Worm (Caenorhabditis elegans) whole organism, young adult: ENCODE data around the gene smg-9.

ENCODE experiments used
- B0035.1 ChIP-seq: sonication (generic microtip); optimal IDR thresholded peaks from 2 replicates; lab custom pipeline; 2016; ENCODE audit warnings: missing genetic modification characterization, mild to moderate bottlenecking, missing compliant biosample characterization, missing genotype, missing genetic modification reagents
- B0261.1 ChIP-seq: sonication (generic microtip); optimal IDR thresholded peaks from 2 replicates; lab custom pipeline; 2016; ENCODE audit warnings: mild to moderate bottlenecking, missing genetic modification characterization, moderate library complexity, missing compliant biosample characterization
- C06A6.2 ChIP-seq: fragments of 200-800 bp; sonication (Bioruptor generic); conservative IDR thresholded peaks from 2 replicates; pipeline ENCODE4 v1.3.6; 2022; ENCODE audit warnings: missing genetic modification characterization, missing compliant biosample characterization
- D2030.7 ChIP-seq: fragments of 200-800 bp; sonication (Bioruptor generic); IDR thresholded peaks from 2 replicates; pipeline ENCODE4 v1.3.6; 2022; ENCODE audit warnings: missing genetic modification reagents, missing genetic modification characterization, missing compliant biosample characterization
- F10E7.11 ChIP-seq: sonication (generic microtip); optimal IDR thresholded peaks from 2 replicates; lab custom pipeline; 2017; ENCODE audit warnings: mild to moderate bottlenecking, missing genetic modification characterization, moderate library complexity, missing compliant biosample characterization
- F33H1.4 ChIP-seq: fragments of 200-800 bp; sonication (Bioruptor generic); IDR thresholded peaks from 2 replicates; pipeline ENCODE4 v1.3.6; 2022; ENCODE audit warnings: missing genetic modification reagents, missing genetic modification characterization, missing compliant biosample characterization
- F37B4.10 ChIP-seq: fragments of 200-800 bp; sonication (Bioruptor generic); IDR thresholded peaks from 2 replicates; pipeline ENCODE4 v1.3.6; 2022; ENCODE audit warnings: missing genetic modification characterization, missing compliant biosample characterization
- K11D2.4 ChIP-seq: fragments of 200-800 bp; sonication (Bioruptor generic); IDR thresholded peaks from 2 replicates; pipeline ENCODE4 v1.3.6; 2022; ENCODE audit warnings: missing genetic modification reagents, missing genetic modification characterization, missing compliant biosample characterization
- K12H6.12 ChIP-seq: fragments of 200-800 bp; sonication (Bioruptor generic); optimal IDR thresholded peaks from 2 replicates; lab custom pipeline; 2018; ENCODE audit warnings: mild to moderate bottlenecking, missing genetic modification characterization, missing compliant biosample characterization
- Y95B8A.8 ChIP-seq: fragments of 200-800 bp; sonication (Bioruptor generic); IDR thresholded peaks from 2 replicates; pipeline ENCODE4 v1.3.6; 2022; ENCODE audit warnings: missing genetic modification reagents, missing genetic modification characterization, missing compliant biosample characterization
- ZK185.1 ChIP-seq: sonication (generic microtip); optimal IDR thresholded peaks from 2 replicates; lab custom pipeline; 2016; ENCODE audit warnings: mild to moderate bottlenecking, missing genetic modification characterization, missing compliant biosample characterization; ENCODE audit not compliant: poor library complexity, severe bottlenecking
- attf-3 ChIP-seq: fragments of 200-800 bp; sonication (Bioruptor generic); conservative IDR thresholded peaks from 2 replicates; pipeline ENCODE4 v1.3.6; 2022; ENCODE audit warnings: missing genetic modification reagents, missing genetic modification characterization, missing compliant biosample characterization
- bed-2 ChIP-seq: fragments of 200-800 bp; sonication (Bioruptor generic); IDR thresholded peaks from 2 replicates; pipeline ENCODE4 v1.3.6; 2022; ENCODE audit warnings: missing genetic modification reagents, missing genetic modification characterization, missing compliant biosample characterization
- ceh-27 ChIP-seq: fragments of 200-800 bp; sonication (Bioruptor generic); optimal IDR thresholded peaks from 2 replicates; lab custom pipeline; 2018; ENCODE audit warnings: mild to moderate bottlenecking, missing genetic modification characterization, moderate library complexity, missing compliant biosample characterization
- ceh-58 ChIP-seq: fragments of 200-800 bp; sonication (Bioruptor generic); IDR thresholded peaks from 2 replicates; pipeline ENCODE4 v1.3.6; 2022; ENCODE audit warnings: missing genetic modification characterization, missing compliant biosample characterization
- ceh-91 ChIP-seq: fragments of 200-800 bp; sonication (Bioruptor generic); IDR thresholded peaks from 2 replicates; pipeline ENCODE4 v1.3.6; 2022; ENCODE audit warnings: missing genetic modification reagents, missing genetic modification characterization, missing compliant biosample characterization
- dox-1 ChIP-seq: fragments of 200-800 bp; sonication (Bioruptor generic); IDR thresholded peaks from 2 replicates; pipeline ENCODE4 v1.3.6; 2022; ENCODE audit warnings: missing genetic modification reagents, missing genetic modification characterization, missing compliant biosample characterization
- efl-1 ChIP-seq: fragments of 150-350 bp; optimal IDR thresholded peaks from 2 replicates; lab custom pipeline; 2014; ENCODE audit warnings: missing biosample characterization, missing genetic modification reagents, missing genetic modification characterization
- ekl-4 ChIP-seq: fragments of 200-800 bp; sonication (Bioruptor generic); IDR thresholded peaks from 2 replicates; pipeline ENCODE4 v1.3.6; 2022; ENCODE audit warnings: missing genetic modification reagents, missing genetic modification characterization, missing compliant biosample characterization
- ets-4 ChIP-seq: fragments of 200-800 bp; sonication (Bioruptor generic); optimal IDR thresholded peaks from 2 replicates; lab custom pipeline; 2018; ENCODE audit warnings: mild to moderate bottlenecking, missing genetic modification characterization, missing compliant biosample characterization
- gei-17 ChIP-seq: fragments of 200-800 bp; sonication (Bioruptor generic); optimal IDR thresholded peaks from 2 replicates; lab custom pipeline; 2018; ENCODE audit warnings: mild to moderate bottlenecking, missing genetic modification characterization, missing compliant biosample characterization
- him-1 ChIP-seq: sonication (generic microtip); optimal IDR thresholded peaks from 2 replicates; lab custom pipeline; 2016; ENCODE audit warnings: missing genotype, missing genetic modification reagents, missing genetic modification characterization, missing compliant biosample characterization
- hlh-12 ChIP-seq: sonication (generic microtip); optimal IDR thresholded peaks from 2 replicates; lab custom pipeline; 2016; ENCODE audit warnings: missing genetic modification characterization, missing compliant biosample characterization
- hmg-1.2 ChIP-seq: fragments of 200-800 bp; sonication (Bioruptor generic); IDR thresholded peaks from 2 replicates; pipeline ENCODE4 v1.3.6; 2022; ENCODE audit warnings: missing genetic modification reagents, missing genetic modification characterization, missing compliant biosample characterization
- let-607 ChIP-seq, 2 experiments: fragments of 200-800 bp in 1 of 2; sonication (Bioruptor generic) in 1 of 2; sonication (generic microtip) in 1 of 2; optimal IDR thresholded peaks; 2 replicates each; lab custom pipeline; 2016 to 2018; ENCODE audit warnings: mild to moderate bottlenecking in 2 of 2, missing compliant biosample characterization in 2 of 2, missing genetic modification characterization in 2 of 2, moderate library complexity in 2 of 2, missing genotype in 1 of 2
- lin-35 ChIP-seq, 3 experiments: fragments of 150-350 bp in 2 of 3; sonication (generic microtip) in 1 of 3; optimal IDR thresholded peaks; 2 replicates each; lab custom pipeline; 2014 to 2018; ENCODE audit warnings: missing biosample characterization in 3 of 3, missing genetic modification characterization in 3 of 3, missing genetic modification reagents in 3 of 3
- lir-1 ChIP-seq: fragments of 200-800 bp; sonication (Bioruptor generic); conservative IDR thresholded peaks from 2 replicates; pipeline ENCODE4 v1.3.6; 2022; ENCODE audit warnings: missing genetic modification reagents, missing genetic modification characterization, missing compliant biosample characterization
- lsl-1 ChIP-seq: fragments of 200-800 bp; sonication (Bioruptor generic); optimal IDR thresholded peaks from 2 replicates; lab custom pipeline; 2018; ENCODE audit warnings: mild to moderate bottlenecking, missing genetic modification characterization, moderate library complexity, missing compliant biosample characterization
- madf-6 ChIP-seq: fragments of 200-800 bp; sonication (Bioruptor generic); IDR thresholded peaks from 2 replicates; pipeline ENCODE4 v1.3.6; 2022; ENCODE audit warnings: missing genetic modification reagents, missing genetic modification characterization, missing compliant biosample characterization
- madf-8 ChIP-seq: fragments of 200-800 bp; sonication (Bioruptor generic); conservative IDR thresholded peaks from 2 replicates; pipeline ENCODE4 v1.3.6; 2022; ENCODE audit warnings: missing genetic modification reagents, missing genetic modification characterization, missing compliant biosample characterization
- mcd-1 ChIP-seq: fragments of 200-800 bp; sonication (Bioruptor generic); IDR thresholded peaks from 2 replicates; pipeline ENCODE4 v1.3.6; 2022; ENCODE audit warnings: missing genetic modification reagents, missing genetic modification characterization, missing compliant biosample characterization
- nfya-1 ChIP-seq: sonication (generic microtip); optimal IDR thresholded peaks from 2 replicates; lab custom pipeline; 2017; ENCODE audit warnings: antibody characterized with exemption, missing compliant biosample characterization, missing genetic modification characterization, borderline replicate concordance; ENCODE audit not compliant: insufficient read depth
- nfyb-1 ChIP-seq: fragments of 200-800 bp; sonication (Bioruptor generic); IDR thresholded peaks from 2 replicates; pipeline ENCODE4 v1.3.6; 2022; ENCODE audit warnings: missing genetic modification reagents, missing genetic modification characterization, missing compliant biosample characterization
- nhr-120 ChIP-seq: fragments of 200-800 bp; sonication (Bioruptor generic); IDR thresholded peaks from 2 replicates; pipeline ENCODE4 v1.3.6; 2022; ENCODE audit warnings: missing genetic modification characterization, missing compliant biosample characterization
- pbrm-1 ChIP-seq: fragments of 200-800 bp; sonication (Bioruptor generic); IDR thresholded peaks from 2 replicates; pipeline ENCODE4 v1.3.6; 2022; ENCODE audit warnings: missing genetic modification reagents, missing genetic modification characterization, missing compliant biosample characterization
- rcor-1 ChIP-seq: fragments of 200-800 bp; sonication (Bioruptor generic); IDR thresholded peaks from 2 replicates; pipeline ENCODE4 v1.3.6; 2022; ENCODE audit warnings: missing genetic modification reagents, missing genetic modification characterization, missing compliant biosample characterization
- rpc-1 ChIP-seq, 2 experiments: fragments of 150-350 bp in 1 of 2; sonication (generic microtip) in 1 of 2; optimal IDR thresholded peaks; 2 replicates each; lab custom pipeline; 2014 to 2018; ENCODE audit warnings: missing biosample characterization in 1 of 2, missing genetic modification characterization in 1 of 2, missing genetic modification reagents in 1 of 2, missing genotype in 1 of 2
- snpc-1.1 ChIP-seq: sonication (generic microtip); optimal IDR thresholded peaks from 2 replicates; lab custom pipeline; 2017; ENCODE audit warnings: missing genetic modification characterization, mild to moderate bottlenecking, missing compliant biosample characterization, antibody characterized with exemption, moderate library complexity, missing genotype, missing genetic modification reagents; ENCODE audit not compliant: insufficient read depth
- snpc-4 ChIP-seq, 5 experiments: fragments of 150-350 bp in 1 of 5; sonication (generic microtip) in 4 of 5; optimal IDR thresholded peaks; 2 replicates each; lab custom pipeline; 2014 to 2018; ENCODE audit warnings: missing genetic modification characterization in 5 of 5, missing biosample characterization in 3 of 5, antibody characterized with exemption in 2 of 5, mild to moderate bottlenecking in 2 of 5, missing compliant biosample characterization in 2 of 5, missing genotype in 2 of 5, moderate library complexity in 2 of 5, missing genetic modification reagents in 1 of 5
- tbp1 ChIP-seq: fragments of 200-800 bp; sonication (Bioruptor generic); optimal IDR thresholded peaks from 2 replicates; lab custom pipeline; 2018; ENCODE audit warnings: mild to moderate bottlenecking, missing genetic modification characterization, missing compliant biosample characterization
- unc-62 ChIP-seq: fragments of 150-350 bp; optimal IDR thresholded peaks from 2 replicates; lab custom pipeline; 2014; ENCODE audit warnings: missing biosample characterization, missing genetic modification reagents, missing genetic modification characterization
- zfh-2 ChIP-seq: fragments of 200-800 bp; sonication (Bioruptor generic); conservative IDR thresholded peaks from 2 replicates; pipeline ENCODE4 v1.3.6; 2022; ENCODE audit warnings: missing genetic modification reagents, missing genetic modification characterization, missing compliant biosample characterization
- ztf-26 ChIP-seq: sonication (generic microtip); optimal IDR thresholded peaks from 2 replicates; lab custom pipeline; 2017; ENCODE audit warnings: missing genetic modification characterization, missing compliant biosample characterization

smg-9 gene

DNA sequence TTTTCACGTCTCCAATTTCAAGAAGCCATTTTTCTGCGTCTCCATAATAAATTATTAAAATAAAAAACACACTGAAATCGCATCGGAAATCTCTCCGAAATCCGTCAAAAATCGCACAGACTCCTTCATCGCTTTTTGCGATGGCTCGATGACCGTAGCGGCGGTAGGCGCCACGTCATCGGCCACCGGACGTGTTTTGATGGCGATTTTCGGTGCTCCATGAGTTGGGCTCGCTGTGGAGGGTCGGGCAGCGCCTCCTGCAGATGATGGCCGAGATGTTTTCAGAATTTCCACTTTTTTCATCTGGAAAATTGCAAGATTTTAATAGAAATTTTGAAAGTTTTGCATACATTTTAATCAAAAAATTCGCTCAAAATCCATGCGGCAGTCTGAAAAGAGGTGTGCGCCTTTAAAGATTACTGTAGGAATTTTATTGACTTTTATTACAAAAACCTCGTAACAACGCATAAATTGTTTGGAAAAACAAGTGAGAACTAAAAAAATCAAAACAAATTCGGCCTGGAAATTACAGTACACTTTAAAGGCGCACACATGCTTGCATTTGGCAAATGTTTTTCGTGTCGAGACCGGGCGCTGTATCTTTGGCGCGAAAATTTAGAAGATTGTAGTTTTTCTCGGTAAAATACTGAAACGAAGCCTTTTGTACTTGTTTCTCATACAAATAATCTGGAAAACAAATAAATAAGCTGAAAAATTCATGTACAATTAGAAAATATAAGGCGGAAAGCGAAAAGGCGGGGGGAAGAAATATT lies at the start of gene smg-9 (continued):
- TF ChIP-seq ets-4 (GFP tag; lab: Kevin White, UChicago) (no peak), B0035.1 (tag; lab: Kevin White, UChicago) (no peak), ceh-58 (GFP tag; lab: Robert Waterston, UW) (no peak), nfya-1 (tag; lab: Kevin White, UChicago) (no peak), unc-62 (GFP tag; lab: Kevin White, UChicago) (no peak), attf-3 (GFP tag; lab: Robert Waterston, UW) (no peak), hlh-12 (tag; lab: Kevin White, UChicago) (no peak), F10E7.11 (tag; lab: Kevin White, UChicago) (no peak), efl-1 (peak; percentile 80)

DNA sequence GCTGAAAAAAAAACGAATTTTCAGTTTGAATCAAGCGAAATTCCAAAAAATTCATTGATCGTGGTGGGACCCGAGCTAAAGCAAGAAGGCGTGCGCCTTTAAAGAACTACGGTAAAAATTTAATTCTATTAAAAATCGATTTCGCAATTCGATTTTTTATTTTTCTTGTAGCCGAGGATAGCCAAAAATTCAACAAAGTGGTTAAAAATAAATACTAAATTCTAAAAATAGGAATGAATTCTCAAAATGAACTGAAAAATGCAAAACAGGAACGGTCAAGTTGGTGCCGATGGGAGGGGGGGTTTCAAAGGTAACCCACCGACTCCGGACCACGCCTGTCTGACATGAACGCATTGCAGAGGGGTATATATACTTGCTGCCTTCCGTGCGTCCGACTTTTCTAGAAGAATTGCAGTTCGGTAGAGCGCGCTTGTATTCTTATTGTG lies 48.5 kb upstream of the smg-9 start:
- peak; percentile 49 for TF ChIP-seq him-1 (tag; lab: Kevin White, UChicago)
- no peak for TF ChIP-seq snpc-1.1 (tag; lab: Kevin White, UChicago)
- TF ChIP-seq C06A6.2 (GFP tag; lab: Robert Waterston, UW) = 0 out of 2 replicates have a peak, but pooled peaks have one; percentile 32
- peak; percentile 37; the same call in 1 of the 2 replicates for TF ChIP-seq K11D2.4
- TF ChIP-seq ceh-91 (GFP tag; lab: Robert Waterston, UW) = no peak
- TF ChIP-seq madf-6 = peak; percentile 83
- TF ChIP-seq pbrm-1 (GFP tag; lab: Robert Waterston, UW) = 0 out of 2 replicates have a peak, but pooled peaks have one; percentile 34
- TF ChIP-seq ceh-27 (GFP tag; lab: Kevin White, UChicago) = peak; percentile 29
- TF ChIP-seq F37B4.10 = no peak
- TF ChIP-seq lsl-1 (GFP tag; lab: Kevin White, UChicago) = peak; percentile 87
- TF ChIP-seq ZK185.1 = peak; percentile 86
- TF ChIP-seq snpc-4 (GFP tag; optimal IDR thresholded peaks at IDR 0.05; lab: Kevin White, UChicago) = peak; percentile 95
- TF ChIP-seq snpc-4 (tag; optimal IDR thresholded peaks at IDR 0.05; lab: Kevin White, UChicago) = peak; percentile 94 to 98 (median 98)
- TF ChIP-seq madf-8 (GFP tag; lab: Robert Waterston, UW) = peak; percentile 72
- peak; percentile 88 for TF ChIP-seq F33H1.4 (GFP tag; lab: Robert Waterston, UW)
- TF ChIP-seq rpc-1 (optimal IDR thresholded peaks at IDR 0.05; lab: Kevin White, UChicago) = peak; percentile 57
- TF ChIP-seq rpc-1 (tag; optimal IDR thresholded peaks at IDR 0.05; lab: Kevin White, UChicago) = peak; percentile 48
- no peak for TF ChIP-seq Y95B8A.8 (GFP tag; lab: Robert Waterston, UW)
- TF ChIP-seq tbp1 (GFP tag; lab: Kevin White, UChicago) = peak; percentile 78
- no peak for TF ChIP-seq nhr-120 (GFP tag; lab: Robert Waterston, UW)
- no peak for TF ChIP-seq lir-1 (GFP tag; lab: Robert Waterston, UW)
- TF ChIP-seq nfyb-1 (GFP tag; lab: Robert Waterston, UW) = peak; percentile 73
- peak; percentile 62 for TF ChIP-seq B0261.1 (tag; lab: Kevin White, UChicago)
- TF ChIP-seq zfh-2 (GFP tag; lab: Robert Waterston, UW) = 0 out of 2 replicates have a peak, but pooled peaks have one; percentile 31
- 0 out of 2 replicates have a peak, but pooled peaks have one; percentile 53 for TF ChIP-seq ekl-4 (GFP tag; lab: Robert Waterston, UW)
- TF ChIP-seq let-607 (tag; optimal IDR thresholded peaks at IDR 0.05; lab: Kevin White, UChicago) = peak in 1 of 2 experiments; percentile 55
- peak; percentile 52; the same call in 1 of the 2 replicates for TF ChIP-seq D2030.7 (GFP tag; lab: Robert Waterston, UW)
- peak; percentile 36 for TF ChIP-seq ztf-26 (tag; lab: Kevin White, UChicago)
- TF ChIP-seq mcd-1 (GFP tag; lab: Robert Waterston, UW) = peak; percentile 85
- TF ChIP-seq lin-35 (GFP tag; optimal IDR thresholded peaks at IDR 0.05; lab: Kevin White, UChicago) = peak in 1 of 3 experiments; percentile 61
- no peak for TF ChIP-seq bed-2 (GFP tag; lab: Robert Waterston, UW)
- TF ChIP-seq gei-17 = peak; percentile 50
- TF ChIP-seq dox-1 (GFP tag; lab: Robert Waterston, UW) = peak; percentile 53; the same call in 1 of the 2 replicates
- TF ChIP-seq hmg-1.2 (GFP tag; lab: Robert Waterston, UW) = peak; percentile 43; the same call in 1 of the 2 replicates
- no peak for TF ChIP-seq rcor-1 (GFP tag; lab: Robert Waterston, UW)
- TF ChIP-seq K12H6.12 = peak; percentile 30
